Worm (Caenorhabditis elegans) whole organism, L4 larva: ENCODE results near the gene his-7.

Experiments
- F26F4.8 ChIP-seq: fragments of 200-800 bp; sonication (Bioruptor generic); conservative IDR thresholded peaks from 2 replicates; pipeline ENCODE4 v1.3.6; 2022; ENCODE audit warnings: missing genetic modification characterization, missing compliant biosample characterization
- F37D6.2 ChIP-seq: sonication (generic microtip); optimal IDR thresholded peaks from 2 replicates; lab custom pipeline; 2016; ENCODE audit warnings: mild to moderate bottlenecking, missing genetic modification characterization, missing compliant biosample characterization
- T20F7.1 ChIP-seq: fragments of 200-800 bp; sonication (Bioruptor generic); optimal IDR thresholded peaks from 2 replicates; lab custom pipeline; 2018; ENCODE audit warnings: mild to moderate bottlenecking, missing genetic modification characterization, missing compliant biosample characterization
- T26A8.4 ChIP-seq: fragments of 200-800 bp; sonication (Bioruptor generic); IDR thresholded peaks from 2 replicates; pipeline ENCODE4 v1.3.6; 2022; ENCODE audit warnings: missing genetic modification characterization, missing compliant biosample characterization
- Y5F2A.4 ChIP-seq: fragments of 200-800 bp; sonication (Bioruptor generic); optimal IDR thresholded peaks from 2 replicates; lab custom pipeline; 2018; ENCODE audit warnings: mild to moderate bottlenecking, missing genetic modification characterization, missing compliant biosample characterization
- ZK546.5 ChIP-seq, 2 experiments: sonication (generic microtip); optimal IDR thresholded peaks; 2 replicates each; lab custom pipeline; 2017; ENCODE audit warnings: missing biosample characterization in 2 of 2, missing genetic modification characterization in 2 of 2
- aha-1 ChIP-seq: fragments of 150-350 bp; peaks from one replicate; lab custom pipeline; 2014; ENCODE audit warnings: missing biosample characterization, missing genetic modification characterization
- arid-1 ChIP-seq: fragments of 200-800 bp; sonication (Bioruptor generic); conservative IDR thresholded peaks from 2 replicates; pipeline ENCODE4 v1.3.6; 2022; ENCODE audit warnings: missing genetic modification reagents, missing genetic modification characterization, missing compliant biosample characterization
- ceh-20 ChIP-seq: fragments of 200-800 bp; sonication (Bioruptor generic); IDR thresholded peaks from 2 replicates; pipeline ENCODE4 v1.3.6; 2022; ENCODE audit warnings: missing genetic modification reagents, missing genetic modification characterization, missing compliant biosample characterization
- ceh-32 ChIP-seq: sonication (generic microtip); optimal IDR thresholded peaks from 2 replicates; lab custom pipeline; 2016; ENCODE audit warnings: mild to moderate bottlenecking, missing genetic modification characterization, missing compliant biosample characterization; ENCODE audit not compliant: poor library complexity
- ceh-44 ChIP-seq: fragments of 200-800 bp; sonication (Bioruptor generic); IDR thresholded peaks from 2 replicates; pipeline ENCODE4 v1.3.6; 2022; ENCODE audit warnings: missing genetic modification reagents, missing genetic modification characterization, missing compliant biosample characterization
- daf-16 ChIP-seq, 3 experiments: sonication (generic microtip); optimal IDR thresholded peaks; 2 replicates each; lab custom pipeline; 2016 to 2017; ENCODE audit warnings: missing genetic modification characterization in 3 of 3, missing genetic modification reagents in 3 of 3, mild to moderate bottlenecking in 2 of 3, missing compliant biosample characterization in 2 of 3, missing biosample characterization in 1 of 3, moderate library complexity in 1 of 3
- daf-8 ChIP-seq: fragments of 200-800 bp; sonication (Bioruptor generic); IDR thresholded peaks from 2 replicates; pipeline ENCODE4 v1.3.6; 2022; ENCODE audit warnings: missing genetic modification characterization, missing compliant biosample characterization
- dmd-6 ChIP-seq: fragments of 200-800 bp; sonication (Bioruptor generic); IDR thresholded peaks from 2 replicates; pipeline ENCODE4 v1.3.6; 2022; ENCODE audit warnings: missing genetic modification reagents, missing genetic modification characterization, missing compliant biosample characterization
- dmd-8 ChIP-seq: fragments of 200-800 bp; sonication (Bioruptor generic); IDR thresholded peaks from 2 replicates; pipeline ENCODE4 v1.3.6; 2022; ENCODE audit warnings: missing genetic modification characterization, missing compliant biosample characterization
- dmd-9 ChIP-seq: fragments of 200-800 bp; sonication (Bioruptor generic); IDR thresholded peaks from 2 replicates; pipeline ENCODE4 v1.3.6; 2022; ENCODE audit warnings: missing genetic modification reagents, missing genetic modification characterization, missing compliant biosample characterization
- dpl-1 ChIP-seq: fragments of 150-350 bp; optimal IDR thresholded peaks from 2 replicates; lab custom pipeline; 2014; ENCODE audit warnings: missing biosample characterization, missing genetic modification reagents, missing genetic modification characterization
- egl-43 ChIP-seq: fragments of 200-800 bp; sonication (Bioruptor generic); IDR thresholded peaks from 2 replicates; pipeline ENCODE4 v1.3.6; 2022; ENCODE audit warnings: missing genetic modification reagents, missing genetic modification characterization, missing compliant biosample characterization
- fos-1 ChIP-seq: fragments of 150-350 bp; optimal IDR thresholded peaks from 2 replicates; lab custom pipeline; 2014; ENCODE audit warnings: missing biosample characterization, missing genetic modification characterization
- hlh-11 ChIP-seq: fragments of 200-800 bp; sonication (Bioruptor generic); optimal IDR thresholded peaks from 2 replicates; lab custom pipeline; 2018; ENCODE audit warnings: mild to moderate bottlenecking, missing genetic modification characterization, missing compliant biosample characterization
- hlh-30 ChIP-seq: sonication (generic microtip); optimal IDR thresholded peaks from 2 replicates; lab custom pipeline; 2017; ENCODE audit warnings: antibody characterized with exemption, mild to moderate bottlenecking, missing genetic modification characterization, missing compliant biosample characterization; ENCODE audit not compliant: insufficient read depth
- hmg-1.1 ChIP-seq: fragments of 200-800 bp; sonication (Bioruptor generic); IDR thresholded peaks from 2 replicates; pipeline ENCODE4 v1.3.6; 2022; ENCODE audit warnings: missing genetic modification reagents, missing genetic modification characterization, missing compliant biosample characterization
- lim-7 ChIP-seq: fragments of 200-800 bp; sonication (Bioruptor generic); IDR thresholded peaks from 2 replicates; pipeline ENCODE4 v1.3.6; 2022; ENCODE audit warnings: missing genetic modification characterization, missing compliant biosample characterization
- lin-1 ChIP-seq: fragments of 200-800 bp; sonication (Bioruptor generic); IDR thresholded peaks from 2 replicates; pipeline ENCODE4 v1.3.6; 2022; ENCODE audit warnings: missing genetic modification reagents, missing genetic modification characterization, missing compliant biosample characterization
- lin-15B ChIP-seq: fragments of 150-350 bp; sonication (generic microtip); optimal IDR thresholded peaks from 3 replicates; lab custom pipeline; 2014; ENCODE audit warnings: missing biosample characterization, missing genetic modification characterization
- lir-3 ChIP-seq: sonication (generic microtip); optimal IDR thresholded peaks from 2 replicates; lab custom pipeline; 2016; ENCODE audit warnings: mild to moderate bottlenecking, missing genetic modification characterization, missing compliant biosample characterization
- madf-5 ChIP-seq, 2 experiments: fragments of 200-800 bp; sonication (Bioruptor generic); IDR thresholded peaks; 2 replicates each; pipeline ENCODE4 v1.3.6; 2022; ENCODE audit warnings: missing compliant biosample characterization in 2 of 2, missing genetic modification characterization in 2 of 2
- madf-9 ChIP-seq: fragments of 200-800 bp; sonication (Bioruptor generic); conservative IDR thresholded peaks from 2 replicates; pipeline ENCODE4 v1.3.6; 2022; ENCODE audit warnings: missing genetic modification reagents, missing genetic modification characterization, missing compliant biosample characterization
- mdl-1 ChIP-seq, 2 experiments: fragments of 150-350 bp in 1 of 2; sonication (generic microtip) in 1 of 2; optimal IDR thresholded peaks; 2 replicates each; lab custom pipeline; 2014 to 2017; ENCODE audit warnings: missing biosample characterization in 2 of 2, missing genetic modification characterization in 2 of 2
- mdt-29 ChIP-seq: fragments of 200-800 bp; sonication (Bioruptor generic); IDR thresholded peaks from 2 replicates; pipeline ENCODE4 v1.3.6; 2022; ENCODE audit warnings: missing genetic modification reagents, missing genetic modification characterization, missing compliant biosample characterization
- mep-1 ChIP-seq: fragments of 150-350 bp; sonication (generic microtip); optimal IDR thresholded peaks from 3 replicates; lab custom pipeline; 2014; ENCODE audit warnings: missing biosample characterization, missing genetic modification characterization
- mes-2 ChIP-seq: sonication (generic microtip); optimal IDR thresholded peaks from 2 replicates; lab custom pipeline; 2016; ENCODE audit warnings: missing genotype, mild to moderate bottlenecking, missing genetic modification characterization, missing compliant biosample characterization; ENCODE audit not compliant: poor library complexity, severe bottlenecking
- nhr-11 ChIP-seq: fragments of 150-350 bp; optimal IDR thresholded peaks from 2 replicates; lab custom pipeline; 2014; ENCODE audit warnings: missing biosample characterization, missing genetic modification characterization
- nhr-111 ChIP-seq: fragments of 200-800 bp; sonication (Bioruptor generic); optimal IDR thresholded peaks from 2 replicates; lab custom pipeline; 2018; ENCODE audit warnings: mild to moderate bottlenecking, missing genetic modification characterization, missing compliant biosample characterization
- nhr-28 ChIP-seq: fragments of 150-350 bp; optimal IDR thresholded peaks from 2 replicates; lab custom pipeline; 2014; ENCODE audit warnings: missing biosample characterization, missing genetic modification characterization
- nhr-6 ChIP-seq: fragments of 150-350 bp; optimal IDR thresholded peaks from 2 replicates; lab custom pipeline; 2014; ENCODE audit warnings: missing biosample characterization, missing genetic modification characterization
- nhr-76 ChIP-seq: fragments of 150-350 bp; optimal IDR thresholded peaks from 2 replicates; lab custom pipeline; 2014; ENCODE audit warnings: missing biosample characterization, missing genetic modification characterization
- pqm-1 ChIP-seq: sonication (generic microtip); optimal IDR thresholded peaks from 2 replicates; lab custom pipeline; 2017; ENCODE audit warnings: missing biosample characterization, missing genetic modification characterization
- rbr-2 ChIP-seq: sonication (generic microtip); optimal IDR thresholded peaks from 2 replicates; lab custom pipeline; 2016; ENCODE audit warnings: missing genotype, missing genetic modification characterization, missing compliant biosample characterization
- set-16 ChIP-seq: fragments of 200-800 bp; sonication (Bioruptor generic); IDR thresholded peaks from 2 replicates; pipeline ENCODE4 v1.3.6; 2022; ENCODE audit warnings: missing genetic modification reagents, missing genetic modification characterization, missing compliant biosample characterization
- snpc-1.2 ChIP-seq: fragments of 200-800 bp; sonication (Bioruptor generic); IDR thresholded peaks from 2 replicates; pipeline ENCODE4 v1.3.6; 2022; ENCODE audit warnings: missing genetic modification reagents, missing genetic modification characterization, missing compliant biosample characterization
- unc-62 ChIP-seq, 3 experiments: fragments of 150-350 bp in 1 of 3; sonication (generic microtip); optimal IDR thresholded peaks in 2 of 3; peaks in 1 of 3; 1 replicate in 1 of 3; 2 replicates in 2 of 3; lab custom pipeline; 2014 to 2017; ENCODE audit warnings: missing biosample characterization in 3 of 3, missing genetic modification characterization in 3 of 3, missing genetic modification reagents in 3 of 3, missing genotype in 1 of 3
- vab-7 ChIP-seq: fragments of 200-800 bp; sonication (Bioruptor generic); IDR thresholded peaks from 2 replicates; pipeline ENCODE4 v1.3.6; 2022; ENCODE audit warnings: missing genetic modification reagents, missing genetic modification characterization, missing compliant biosample characterization
- zfp-3 ChIP-seq: fragments of 200-800 bp; sonication (Bioruptor generic); conservative IDR thresholded peaks from 2 replicates; pipeline ENCODE4 v1.3.6; 2022; ENCODE audit warnings: missing genetic modification reagents, missing genetic modification characterization, missing compliant biosample characterization
- zip-11 ChIP-seq: fragments of 200-800 bp; sonication (Bioruptor generic); IDR thresholded peaks from 2 replicates; pipeline ENCODE4 v1.3.6; 2022; ENCODE audit warnings: missing genetic modification characterization, missing compliant biosample characterization
- ztf-11 ChIP-seq: fragments of 150-350 bp; optimal IDR thresholded peaks from 2 replicates; lab custom pipeline; 2014; ENCODE audit warnings: missing biosample characterization, missing genetic modification characterization
- ztf-7 ChIP-seq: fragments of 150-350 bp; optimal IDR thresholded peaks from 2 replicates; lab custom pipeline; 2014; ENCODE audit warnings: missing biosample characterization, missing genetic modification characterization

Gene his-7

DNA sequence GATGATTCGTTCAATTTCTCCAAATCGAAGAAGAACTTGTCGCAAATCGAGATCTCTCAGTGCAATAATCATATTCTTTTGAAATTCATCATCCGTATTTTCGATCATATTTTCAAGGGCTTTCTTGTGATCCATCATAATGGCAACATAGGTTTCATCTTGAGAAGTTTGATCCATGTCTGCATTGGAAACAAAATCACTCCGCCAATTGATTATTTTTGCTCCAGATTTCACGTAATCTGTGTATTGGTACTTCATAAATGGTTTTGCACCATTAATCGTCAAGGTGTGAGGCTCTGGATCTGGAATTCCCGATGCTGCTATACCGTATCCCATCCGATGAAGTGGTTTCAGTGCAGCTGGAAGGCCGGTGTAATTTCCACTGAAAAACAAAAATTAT lies 16.8 kb upstream of the his-7 start:
- no peak for TF ChIP-seq F37D6.2 (tag; lab: Kevin White, UChicago)
- TF ChIP-seq aha-1, result peak; percentile 96
- TF ChIP-seq, all 104 proteins: peak for 1

DNA sequence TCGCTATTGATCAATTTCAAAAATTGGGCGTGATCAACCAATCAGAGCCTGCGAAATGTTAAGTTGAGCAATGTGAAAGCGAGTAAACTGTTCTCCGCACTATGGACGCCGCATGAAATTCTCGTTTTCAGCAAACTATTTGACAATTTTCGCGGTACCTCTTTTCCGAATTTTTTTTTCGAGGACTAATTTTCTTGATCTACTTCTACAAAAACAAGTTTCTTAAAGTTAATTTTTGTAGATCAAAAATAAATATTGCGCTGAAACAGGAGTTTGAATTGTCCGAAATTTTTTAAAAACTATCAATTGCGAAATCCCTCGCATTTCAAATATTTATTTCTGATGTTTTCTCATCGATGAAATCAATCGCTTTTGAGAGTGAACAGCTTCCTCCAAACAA lies 15.5 kb upstream of the his-7 start:
- TF ChIP-seq unc-62 (GFP tag; optimal IDR thresholded peaks at IDR 0.05 in 1 of 2; lab: Kevin White, UChicago) (peak in 1 of 2 experiments; percentile 82), unc-62 (tag; optimal IDR thresholded peaks at IDR 0.05; lab: Kevin White, UChicago) (no peak), ceh-20 (no peak)

DNA sequence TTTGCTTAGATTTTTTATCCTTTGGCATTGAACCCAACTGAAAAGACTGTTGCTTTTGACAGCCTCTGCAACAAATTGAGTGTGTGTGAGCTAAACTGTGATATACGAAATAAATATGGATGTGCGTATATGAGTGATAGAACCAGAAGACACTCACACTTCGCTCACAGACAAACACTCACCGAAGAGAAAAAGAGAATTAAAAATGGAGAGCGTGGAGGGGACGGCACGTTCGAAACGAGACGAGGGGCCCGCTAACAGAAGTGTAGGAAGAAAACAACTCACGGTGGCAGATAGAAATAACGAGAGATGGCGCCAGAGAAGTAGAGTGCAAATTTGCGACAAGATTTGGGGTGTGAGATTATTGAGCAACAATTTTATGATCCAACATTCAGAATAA lies 14.9 kb upstream of the his-7 start:
- TF ChIP-seq dmd-9 (GFP tag; lab: Robert Waterston, UW) (no peak), vab-7 (GFP tag; lab: Robert Waterston, UW) (no peak), zip-11 (GFP tag; lab: Robert Waterston, UW) (no peak), dmd-8 (GFP tag; lab: Robert Waterston, UW) (no peak), nhr-28 (peak; percentile 11), nhr-6 (tag; lab: Kevin White, UChicago) (no peak), Y5F2A.4 (no peak), dpl-1 (GFP tag; lab: Kevin White, UChicago) (peak; percentile 18), ztf-11 (no peak), T26A8.4 (no peak), madf-5 (GFP tag; IDR thresholded peaks at IDR 0.05; lab: Robert Waterston, UW) (no peak), ceh-44 (GFP tag; lab: Robert Waterston, UW) (no peak), hlh-11 (no peak), arid-1 (GFP tag; lab: Robert Waterston, UW) (no peak), mdl-1 (tag; optimal IDR thresholded peaks at IDR 0.05; lab: Kevin White, UChicago) (peak in 1 of 2 experiments; percentile 53), madf-9 (GFP tag; lab: Robert Waterston, UW) (no peak), nhr-11 (tag; lab: Kevin White, UChicago) (peak; percentile 44), ZK546.5 (tag; optimal IDR thresholded peaks at IDR 0.05; lab: Kevin White, UChicago) (no peak), set-16 (GFP tag; lab: Robert Waterston, UW) (no peak), hmg-1.1 (GFP tag; lab: Robert Waterston, UW) (peak; percentile 49; the same call in 1 of the 2 replicates), daf-16 (GFP tag; optimal IDR thresholded peaks at IDR 0.05; lab: Kevin White, UChicago) (no peak), daf-16 (tag; optimal IDR thresholded peaks at IDR 0.05; lab: Kevin White, UChicago) (no peak), hlh-30 (no peak), mep-1 (no peak), F26F4.8 (GFP tag; lab: Robert Waterston, UW) (no peak), egl-43 (no peak), ceh-32 (tag; lab: Kevin White, UChicago) (no peak), snpc-1.2 (GFP tag; lab: Robert Waterston, UW) (no peak), nhr-111 (no peak), nhr-76 (no peak), fos-1 (tag; lab: Kevin White, UChicago) (no peak), unc-62 (GFP tag; optimal IDR thresholded peaks at IDR 0.05 in 1 of 2; lab: Kevin White, UChicago) (peak in 1 of 2 experiments; percentile 97), unc-62 (tag; optimal IDR thresholded peaks at IDR 0.05; lab: Kevin White, UChicago) (no peak), lin-1 (no peak), dmd-6 (GFP tag; lab: Robert Waterston, UW) (0 out of 2 replicates have a peak, but pooled peaks have one; percentile 14), lir-3 (tag; lab: Kevin White, UChicago) (no peak), daf-8 (no peak), mes-2 (tag; lab: Kevin White, UChicago) (peak; percentile 39), mdt-29 (no peak), pqm-1 (no peak), rbr-2 (peak; percentile 59), ztf-7 (no peak), lim-7 (GFP tag; lab: Robert Waterston, UW) (no peak), zfp-3 (no peak), aha-1 (peak; percentile 93), T20F7.1 (GFP tag; lab: Kevin White, UChicago) (no peak), lin-15B (no peak)
